Fruit fly (Drosophila melanogaster) whole organism, embryonic: ENCODE data around the gene Dus3.

Source experiments
- Antp ChIP-seq: fragments of 200-800 bp; sonication (Bioruptor generic); optimal IDR thresholded peaks from 3 replicates; lab custom pipeline; 2016; ENCODE audit warnings: missing biosample characterization, missing genetic modification characterization
- BtbVII ChIP-seq: fragments of 200-800 bp; sonication (Bioruptor generic); optimal IDR thresholded peaks from 3 replicates; lab custom pipeline; 2017; ENCODE audit warnings: missing biosample characterization, mild to moderate bottlenecking, missing genetic modification characterization
- CG10147 ChIP-seq: fragments of 200-800 bp; sonication (Bioruptor generic); optimal IDR thresholded peaks from 2 replicates; lab custom pipeline; 2019; ENCODE audit warnings: missing biosample characterization, mild to moderate bottlenecking, missing genetic modification characterization, moderate library complexity
- CG10431 ChIP-seq: fragments of 200-800 bp; sonication (Bioruptor generic); optimal IDR thresholded peaks from 3 replicates; lab custom pipeline; 2018; ENCODE audit warnings: missing biosample characterization, mild to moderate bottlenecking, missing genetic modification characterization
- CG10654 ChIP-seq: fragments of 200-800 bp; sonication (Bioruptor generic); optimal IDR thresholded peaks from 2 replicates; lab custom pipeline; 2016; ENCODE audit warnings: missing biosample characterization, missing genetic modification characterization
- CG11456 ChIP-seq: fragments of 200-800 bp; sonication (Bioruptor generic); IDR thresholded peaks from 3 replicates; pipeline ENCODE4 v1.3.6; 2022; ENCODE audit warnings: missing biosample characterization, missing genetic modification characterization
- CG12155 ChIP-seq: fragments of 200-800 bp; sonication (Bioruptor generic); optimal IDR thresholded peaks from 3 replicates; lab custom pipeline; 2016; ENCODE audit warnings: missing biosample characterization, missing genetic modification characterization
- CG12391 ChIP-seq: fragments of 200-800 bp; sonication (Bioruptor generic); optimal IDR thresholded peaks from 3 replicates; lab custom pipeline; 2018; ENCODE audit warnings: missing biosample characterization, mild to moderate bottlenecking, missing genetic modification characterization, moderate library complexity
- CG13894 ChIP-seq: fragments of 200-800 bp; sonication (Bioruptor generic); optimal IDR thresholded peaks from 3 replicates; lab custom pipeline; 2018; ENCODE audit warnings: missing biosample characterization, mild to moderate bottlenecking, missing genetic modification characterization, moderate library complexity
- CG15601 ChIP-seq: fragments of 200-800 bp; sonication (Bioruptor generic); optimal IDR thresholded peaks from 3 replicates; lab custom pipeline; 2019; ENCODE audit warnings: missing biosample characterization, mild to moderate bottlenecking, missing genetic modification characterization, moderate library complexity
- CG17612 ChIP-seq: fragments of 200-800 bp; sonication (Bioruptor generic); IDR thresholded peaks from 2 replicates; pipeline ENCODE4 v1.3.6; 2022; ENCODE audit warnings: missing biosample characterization, missing genetic modification characterization
- CG17829 ChIP-seq: fragments of 200-800 bp; optimal IDR thresholded peaks from 2 replicates; lab custom pipeline; 2019; ENCODE audit warnings: missing biosample characterization, mild to moderate bottlenecking, missing genetic modification characterization, moderate library complexity
- CG1832 ChIP-seq: fragments of 200-800 bp; sonication (Bioruptor generic); optimal IDR thresholded peaks from 2 replicates; lab custom pipeline; 2017; ENCODE audit warnings: missing biosample characterization, mild to moderate bottlenecking, missing genetic modification characterization, inconsistent platforms
- CG2120 ChIP-seq: fragments of 200-800 bp; sonication (Bioruptor generic); optimal IDR thresholded peaks from 3 replicates; lab custom pipeline; 2016; ENCODE audit warnings: missing biosample characterization, missing genetic modification characterization
- CG2889 ChIP-seq: fragments of 200-800 bp; sonication (Bioruptor generic); IDR thresholded peaks from 3 replicates; pipeline ENCODE4 v1.3.6; 2022; ENCODE audit warnings: missing biosample characterization, missing genetic modification characterization
- CG30403 ChIP-seq: fragments of 200-800 bp; sonication (Bioruptor generic); optimal IDR thresholded peaks from 3 replicates; lab custom pipeline; 2016; ENCODE audit warnings: missing biosample characterization, missing genetic modification characterization
- CG31224 ChIP-seq: fragments of 200-800 bp; sonication (Bioruptor generic); IDR thresholded peaks from 2 replicates; pipeline ENCODE4 v1.3.6; 2022; ENCODE audit warnings: missing biosample characterization, missing genetic modification characterization
- CG33557 ChIP-seq: fragments of 200-800 bp; sonication (Bioruptor generic); optimal IDR thresholded peaks from 2 replicates; lab custom pipeline; 2019; ENCODE audit warnings: missing biosample characterization, mild to moderate bottlenecking, missing genetic modification characterization, moderate library complexity
- CG4424 ChIP-seq: fragments of 200-800 bp; sonication (Bioruptor generic); optimal IDR thresholded peaks from 3 replicates; lab custom pipeline; 2016; ENCODE audit warnings: missing biosample characterization, missing genetic modification characterization
- CG8359 ChIP-seq: fragments of 200-800 bp; sonication (Bioruptor generic); optimal IDR thresholded peaks from 2 replicates; lab custom pipeline; 2017; ENCODE audit warnings: missing biosample characterization, mild to moderate bottlenecking, missing genetic modification characterization, borderline replicate concordance
- CkIIα-i1 ChIP-seq: fragments of 200-800 bp; sonication (Bioruptor generic); IDR thresholded peaks from 2 replicates; pipeline ENCODE4 v1.3.6; 2022; ENCODE audit warnings: missing biosample characterization, missing genetic modification characterization
- Dbx ChIP-seq: fragments of 200-800 bp; sonication (Bioruptor generic); IDR thresholded peaks from 3 replicates; pipeline ENCODE4 v1.3.6; 2022; ENCODE audit warnings: missing biosample characterization, missing genetic modification characterization
- Deaf1 ChIP-seq: fragments of 200-800 bp; optimal IDR thresholded peaks from 3 replicates; lab custom pipeline; 2019; ENCODE audit warnings: missing biosample characterization, mild to moderate bottlenecking, missing genetic modification characterization, moderate library complexity
- HHEX ChIP-seq: fragments of 200-800 bp; sonication (Bioruptor generic); optimal IDR thresholded peaks from 3 replicates; lab custom pipeline; 2017; ENCODE audit warnings: missing biosample characterization, mild to moderate bottlenecking, missing genetic modification characterization, missing genetic modification reagents
- Mes4 ChIP-seq: fragments of 200-800 bp; sonication (Bioruptor generic); optimal IDR thresholded peaks from 2 replicates; lab custom pipeline; 2016; ENCODE audit warnings: missing biosample characterization, missing genetic modification characterization
- Nf-YA ChIP-seq: fragments of 200-800 bp; sonication (Bioruptor generic); IDR thresholded peaks from 2 replicates; pipeline ENCODE4 v1.3.6; 2022; ENCODE audit warnings: missing biosample characterization, missing genetic modification characterization
- Pdp1 ChIP-seq, 2 experiments: fragments of 200-800 bp; sonication (Bioruptor generic); optimal IDR thresholded peaks; 3 replicates each; lab custom pipeline; 2016; ENCODE audit warnings: missing biosample characterization in 2 of 2, missing genetic modification characterization in 2 of 2, mild to moderate bottlenecking in 1 of 2, moderate library complexity in 1 of 2
- Sox100B ChIP-seq: fragments of 200-800 bp; sonication (Bioruptor generic); optimal IDR thresholded peaks from 3 replicates; lab custom pipeline; 2018; ENCODE audit warnings: missing biosample characterization, mild to moderate bottlenecking, missing genetic modification characterization
- Sox102F ChIP-seq: fragments of 200-800 bp; sonication (Bioruptor generic); optimal IDR thresholded peaks from 2 replicates; lab custom pipeline; 2018; ENCODE audit warnings: missing biosample characterization, mild to moderate bottlenecking, missing genetic modification characterization, moderate library complexity
- Trl ChIP-seq, 3 experiments: fragments of >200 bp in 2 of 3; fragments of 200-800 bp in 1 of 3; sonication (Bioruptor generic) in 1 of 3; optimal IDR thresholded peaks; 2 replicates in 1 of 3; 3 replicates in 2 of 3; lab custom pipeline; 2016 to 2017; ENCODE audit warnings: missing biosample characterization in 1 of 3, missing genetic modification characterization in 1 of 3
- Xbp1 ChIP-seq: fragments of 200-800 bp; sonication (Bioruptor generic); optimal IDR thresholded peaks from 3 replicates; lab custom pipeline; 2016; ENCODE audit warnings: missing biosample characterization, mild to moderate bottlenecking, missing genetic modification characterization
- ab ChIP-seq: fragments of 200-800 bp; sonication (Bioruptor generic); optimal IDR thresholded peaks from 2 replicates; lab custom pipeline; 2016; ENCODE audit warnings: missing biosample characterization, missing genetic modification characterization
- crol ChIP-seq: fragments of 200-800 bp; sonication (Bioruptor generic); IDR thresholded peaks from 2 replicates; pipeline ENCODE4 v1.3.6; 2022; ENCODE audit warnings: missing biosample characterization, missing genetic modification characterization
- dmrt11E ChIP-seq: fragments of 200-800 bp; sonication (Bioruptor generic); optimal IDR thresholded peaks from 3 replicates; lab custom pipeline; 2018; ENCODE audit warnings: missing biosample characterization, mild to moderate bottlenecking, missing genetic modification characterization, moderate library complexity
- fu2 ChIP-seq: fragments of 200-800 bp; sonication (Bioruptor generic); optimal IDR thresholded peaks from 2 replicates; lab custom pipeline; 2016; ENCODE audit warnings: missing biosample characterization, missing genetic modification characterization
- gcm2 ChIP-seq: fragments of 200-800 bp; sonication (Bioruptor generic); optimal IDR thresholded peaks from 2 replicates; lab custom pipeline; 2016; ENCODE audit warnings: missing biosample characterization, missing genetic modification characterization
- gt ChIP-seq: fragments of 200-800 bp; sonication (Bioruptor generic); IDR thresholded peaks from 2 replicates; pipeline ENCODE4 v1.3.6; 2022; ENCODE audit warnings: missing biosample characterization, missing genetic modification characterization
- hth ChIP-seq: fragments of >200 bp; optimal IDR thresholded peaks from 2 replicates; lab custom pipeline; 2017; ENCODE audit warnings: inconsistent platforms
- jing ChIP-seq: fragments of 200-800 bp; sonication (Bioruptor generic); optimal IDR thresholded peaks from 2 replicates; lab custom pipeline; 2018; ENCODE audit warnings: missing biosample characterization, mild to moderate bottlenecking, missing genetic modification characterization
- jumu ChIP-seq: fragments of 200-800 bp; sonication (Bioruptor generic); optimal IDR thresholded peaks from 3 replicates; lab custom pipeline; 2016; ENCODE audit warnings: missing biosample characterization, missing genetic modification characterization
- lmd ChIP-seq: fragments of 200-800 bp; sonication (Bioruptor generic); IDR thresholded peaks from 2 replicates; pipeline ENCODE4 v1.3.6; 2022; ENCODE audit warnings: missing biosample characterization, missing genetic modification characterization
- mam ChIP-seq: fragments of 200-800 bp; sonication (Bioruptor generic); optimal IDR thresholded peaks from 3 replicates; lab custom pipeline; 2016; ENCODE audit warnings: missing biosample characterization, missing genetic modification characterization
- mld ChIP-seq: fragments of 200-800 bp; sonication (Bioruptor generic); IDR thresholded peaks from 3 replicates; pipeline ENCODE4 v1.3.6; 2022; ENCODE audit warnings: missing biosample characterization, missing genetic modification characterization; ENCODE audit not compliant: partially characterized antibody
- odd ChIP-seq: fragments of 200-800 bp; sonication (Bioruptor generic); optimal IDR thresholded peaks from 2 replicates; lab custom pipeline; 2017; ENCODE audit warnings: missing biosample characterization, mild to moderate bottlenecking, missing genetic modification characterization
- row ChIP-seq: fragments of 200-800 bp; sonication (Bioruptor generic); IDR thresholded peaks from 3 replicates; pipeline ENCODE4 v1.3.6; 2022; ENCODE audit warnings: missing biosample characterization, missing genetic modification characterization
- scrt ChIP-seq: fragments of 200-800 bp; sonication (Bioruptor generic); optimal IDR thresholded peaks from 2 replicates; lab custom pipeline; 2018; ENCODE audit warnings: missing biosample characterization, mild to moderate bottlenecking, missing genetic modification characterization, moderate library complexity
- wdn ChIP-seq: fragments of 200-800 bp; sonication (Bioruptor generic); IDR thresholded peaks from 2 replicates; pipeline ENCODE4 v1.3.6; 2022; ENCODE audit warnings: missing biosample characterization, missing genetic modification characterization
- zfh1 ChIP-seq: fragments of 200-800 bp; sonication (Bioruptor generic); IDR thresholded peaks from 3 replicates; pipeline ENCODE4 v1.3.6; 2022; ENCODE audit warnings: missing biosample characterization, missing genetic modification characterization

Gene Dus3

DNA sequence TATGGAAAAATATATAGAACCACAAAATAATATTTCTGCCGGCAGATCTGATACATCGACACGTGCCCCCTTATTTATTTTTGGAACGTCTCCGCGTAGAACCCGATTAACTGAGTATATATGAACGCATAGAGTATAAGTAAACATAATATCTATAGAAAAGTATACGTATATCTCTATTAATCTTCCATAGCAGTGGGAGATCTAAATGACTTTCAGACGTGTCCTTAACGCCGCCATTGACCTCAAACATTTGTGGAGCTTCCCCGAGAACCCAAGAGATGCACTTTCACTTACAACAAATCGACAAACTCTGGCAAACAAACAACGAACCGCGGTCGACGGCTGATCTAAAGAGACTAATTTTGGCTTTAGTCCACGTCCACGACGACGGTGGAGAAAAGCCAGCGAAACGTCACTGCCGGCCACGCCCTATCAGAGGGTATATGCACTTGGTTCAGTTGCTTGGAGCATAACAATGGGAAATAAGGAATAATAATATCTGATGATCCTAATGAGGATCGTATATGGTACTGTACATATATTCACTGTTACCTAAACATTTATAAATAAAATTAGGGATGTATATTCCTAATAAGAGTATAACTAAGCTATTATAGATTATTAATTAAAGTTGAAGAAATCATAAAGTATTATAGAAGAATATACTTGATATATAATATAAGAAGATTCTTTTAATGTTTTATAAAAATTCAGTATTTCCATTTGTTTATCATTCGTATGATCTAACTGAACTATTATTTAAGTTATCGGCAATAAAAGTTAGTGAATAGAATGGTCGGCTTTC, 5.3 kb downstream of the Dus3 start, which contains the start of gene fbp (continued):
- peak; percentile 43 for TF ChIP-seq HHEX (GFP tag; lab: Kevin White, UChicago)
- TF ChIP-seq crol, result no peak
- TF ChIP-seq lmd (GFP tag; lab: Robert Waterston, UW), result peak; percentile 39; the same call in 1 of the 2 replicates
- peak; percentile 28 for TF ChIP-seq CG33557 (GFP tag; lab: Kevin White, UChicago)
- TF ChIP-seq CG17829 (tag; lab: Kevin White, UChicago), result peak; percentile 58
- peak; percentile 36 for TF ChIP-seq CG15601 (tag; lab: Kevin White, UChicago)
- TF ChIP-seq CG30403 (GFP tag; lab: Kevin White, UChicago), result peak; percentile 85
- peak; percentile 45 for TF ChIP-seq mam (GFP tag; lab: Kevin White, UChicago)
- no peak for TF ChIP-seq CkIIα-i1 (GFP tag; lab: Robert Waterston, UW)
- TF ChIP-seq jumu (GFP tag; lab: Kevin White, UChicago), result peak; percentile 12
- TF ChIP-seq jing (GFP tag; lab: Kevin White, UChicago), result no peak
- no peak for TF ChIP-seq Nf-YA
- peak; percentile 62 for TF ChIP-seq Sox102F (GFP tag; lab: Kevin White, UChicago)
- peak; percentile 76 for TF ChIP-seq odd (GFP tag; lab: Kevin White, UChicago)
- TF ChIP-seq Deaf1 (tag; lab: Kevin White, UChicago), result peak; percentile 42
- peak; percentile 55; the same call in 1 of the 3 replicates for TF ChIP-seq zfh1 (GFP tag; lab: Robert Waterston, UW)
- no peak for TF ChIP-seq ab (GFP tag; lab: Kevin White, UChicago)
- TF ChIP-seq CG2120 (GFP tag; lab: Kevin White, UChicago), result peak; percentile 68
- no peak for TF ChIP-seq gcm2 (GFP tag; lab: Kevin White, UChicago)
- peak; percentile 21 for TF ChIP-seq scrt (GFP tag; lab: Kevin White, UChicago)
- TF ChIP-seq mld (GFP tag; lab: Robert Waterston, UW), result no peak
- TF ChIP-seq Trl (optimal IDR thresholded peaks at IDR 0.05; lab: Kevin White, UChicago), result peak in 1 of 2 experiments; percentile 6
- TF ChIP-seq Trl (GFP tag; optimal IDR thresholded peaks at IDR 0.05; lab: Kevin White, UChicago), result no peak
- TF ChIP-seq CG17612 (GFP tag; lab: Robert Waterston, UW), result 0 out of 2 replicates have a peak, but pooled peaks have one; percentile 21
- 0 out of 3 replicates have a peak, but pooled peaks have one; percentile 39 for TF ChIP-seq CG11456 (GFP tag; lab: Robert Waterston, UW)
- peak; percentile 52 for TF ChIP-seq CG10147 (GFP tag; lab: Kevin White, UChicago)
- TF ChIP-seq Dbx (GFP tag; lab: Robert Waterston, UW), result peak; percentile 44; the same call in 1 of the 3 replicates
- TF ChIP-seq Antp (GFP tag; lab: Kevin White, UChicago), result peak; percentile 23
- peak; percentile 80 for TF ChIP-seq CG12391 (tag; lab: Kevin White, UChicago)
- peak; percentile 70 for TF ChIP-seq CG13894 (tag; lab: Kevin White, UChicago)
- peak; percentile 90 for TF ChIP-seq row (GFP tag; lab: Robert Waterston, UW)
- peak; percentile 16 for TF ChIP-seq CG10431
- TF ChIP-seq BtbVII, result peak; percentile 58
- TF ChIP-seq Pdp1 (GFP tag; optimal IDR thresholded peaks at IDR 0.05; lab: Kevin White, UChicago), result peak in 1 of 2 experiments; percentile 44
- TF ChIP-seq dmrt11E (tag; lab: Kevin White, UChicago), result peak; percentile 40
- TF ChIP-seq CG12155 (GFP tag; lab: Kevin White, UChicago), result peak; percentile 54
- no peak for TF ChIP-seq hth (lab: Kevin White, UChicago)
- peak; percentile 66 for TF ChIP-seq CG4424 (GFP tag; lab: Kevin White, UChicago)
- TF ChIP-seq Sox100B, result peak; percentile 88
- TF ChIP-seq CG8359 (GFP tag; lab: Kevin White, UChicago), result no peak
- TF ChIP-seq CG1832 (GFP tag; lab: Kevin White, UChicago), result no peak
- no peak for TF ChIP-seq fu2 (GFP tag; lab: Kevin White, UChicago)
- TF ChIP-seq CG31224, result peak; percentile 49
- TF ChIP-seq CG10654 (GFP tag; lab: Kevin White, UChicago), result peak; percentile 59
- TF ChIP-seq gt, result 0 out of 2 replicates have a peak, but pooled peaks have one; percentile 9
- peak; percentile 70 for TF ChIP-seq Xbp1 (GFP tag; lab: Kevin White, UChicago)
- peak; percentile 34; the same call in 1 of the 2 replicates for TF ChIP-seq wdn (GFP tag; lab: Robert Waterston, UW)
- TF ChIP-seq CG2889 (GFP tag; lab: Robert Waterston, UW), result 0 out of 3 replicates have a peak, but pooled peaks have one; percentile 52
- TF ChIP-seq Mes4 (GFP tag; lab: Kevin White, UChicago), result no peak
